Fruit fly (Drosophila melanogaster) S2 (cell line): ENCODE measurements around the gene beat-Ic.
A peak's percentile ranks its signal among the peaks of the same experiment; 100 is the strongest.

Experiments used
- CG8478 ChIP-seq: fragments of >200 bp; optimal IDR thresholded peaks from 2 replicates; lab custom pipeline; 2018
- CTCF ChIP-seq, 2 experiments: fragments of >200 bp; optimal IDR thresholded peaks; 2 replicates each; lab custom pipeline; 2018

dm6 chr2L:16026693-16027092, 26.6 kb downstream of the beat-Ic start:
- no peak for TF ChIP-seq CG8478 (lab: Kevin White, UChicago)
- peak; percentile 17 to 59 for TF ChIP-seq CTCF (optimal IDR thresholded peaks at IDR 0.05; lab: Kevin White, UChicago)
